Worm (Caenorhabditis elegans) whole organism, mixed stage, embryonic: ENCODE data around the gene fat-2.

Experiments
- ceh-83 ChIP-seq: fragments of 200-800 bp; sonication (Bioruptor generic); optimal IDR thresholded peaks from 2 replicates; lab custom pipeline; 2018; ENCODE audit warnings: mild to moderate bottlenecking, missing genetic modification characterization, missing compliant biosample characterization
- elt-3 ChIP-seq: fragments of 150-350 bp; optimal IDR thresholded peaks from 2 replicates; lab custom pipeline; 2014; ENCODE audit warnings: missing biosample characterization, missing genetic modification characterization
- flh-1 ChIP-seq: fragments of 200-800 bp; sonication (Bioruptor generic); optimal IDR thresholded peaks from 2 replicates; lab custom pipeline; 2018; ENCODE audit warnings: mild to moderate bottlenecking, missing genetic modification characterization, moderate library complexity, missing compliant biosample characterization
- lsy-2 ChIP-seq: fragments of 150-350 bp; optimal IDR thresholded peaks from 2 replicates; lab custom pipeline; 2014; ENCODE audit warnings: missing biosample characterization, missing genetic modification characterization
- nhr-12 ChIP-seq: fragments of 150-350 bp; optimal IDR thresholded peaks from 2 replicates; lab custom pipeline; 2014; ENCODE audit warnings: missing biosample characterization, missing genetic modification characterization
- nhr-237 ChIP-seq: fragments of 150-350 bp; optimal IDR thresholded peaks from 2 replicates; lab custom pipeline; 2014; ENCODE audit warnings: missing biosample characterization, missing genetic modification characterization
- nhr-28 ChIP-seq: fragments of 150-350 bp; optimal IDR thresholded peaks from 2 replicates; lab custom pipeline; 2014; ENCODE audit warnings: missing biosample characterization, missing genetic modification characterization
- pha-4 ChIP-seq: fragments of 150-350 bp; optimal IDR thresholded peaks from 2 replicates; lab custom pipeline; 2018; ENCODE audit warnings: missing biosample characterization, missing genetic modification reagents, missing genetic modification characterization
- snpc-4 ChIP-seq: fragments of 150-350 bp; optimal IDR thresholded peaks from 2 replicates; lab custom pipeline; 2014; ENCODE audit warnings: missing biosample characterization, missing genetic modification characterization
- unc-39 ChIP-seq: fragments of 150-350 bp; optimal IDR thresholded peaks from 2 replicates; lab custom pipeline; 2014; ENCODE audit warnings: missing biosample characterization, missing genetic modification characterization
- unc-62 ChIP-seq: fragments of 150-350 bp; optimal IDR thresholded peaks from 2 replicates; lab custom pipeline; 2014; ENCODE audit warnings: missing biosample characterization, missing genetic modification reagents, missing genetic modification characterization
- ztf-11 ChIP-seq: fragments of 150-350 bp; optimal IDR thresholded peaks from 2 replicates; lab custom pipeline; 2014; ENCODE audit warnings: missing biosample characterization, missing genetic modification characterization

- TF ChIP-seq nhr-237 (tag; lab: Kevin White, UChicago) (no peak), lsy-2 (tag; lab: Kevin White, UChicago) (no peak), unc-39 (tag; lab: Kevin White, UChicago) (no peak), ztf-11 (no peak), elt-3 (no peak), snpc-4 (tag; lab: Kevin White, UChicago) (no peak), nhr-28 (tag; lab: Kevin White, UChicago) (no peak), ceh-83 (GFP tag; lab: Kevin White, UChicago) (no peak), nhr-12 (no peak), unc-62 (GFP tag; lab: Kevin White, UChicago) (no peak), pha-4 (tag; lab: Kevin White, UChicago) (no peak), flh-1 (GFP tag; lab: Kevin White, UChicago) (no peak)
Observed at ce11 chrIV:13348592-13348991, 24.9 kb downstream of the fat-2 start, which contains the start of gene W02A2.12.
